Worm (Caenorhabditis elegans) whole organism, late embryonic: ENCODE measurements around the gene F25F2.1.

Source experiments
- ama-1 ChIP-seq: fragments of 150-350 bp; optimal IDR thresholded peaks from 2 replicates; lab custom pipeline; 2014
- ceh-14 ChIP-seq: sonication (generic microtip); optimal IDR thresholded peaks from 2 replicates; lab custom pipeline; 2016; ENCODE audit warnings: missing genotype, missing genetic modification characterization, missing compliant biosample characterization
- dmd-4 ChIP-seq: sonication (generic microtip); optimal IDR thresholded peaks from 2 replicates; lab custom pipeline; 2016; ENCODE audit warnings: borderline replicate concordance, missing genetic modification characterization, missing compliant biosample characterization
- dve-1 ChIP-seq: sonication (generic microtip); optimal IDR thresholded peaks from 2 replicates; lab custom pipeline; 2017; ENCODE audit warnings: antibody characterized with exemption, mild to moderate bottlenecking, missing genetic modification characterization, missing compliant biosample characterization
- fkh-6 ChIP-seq: sonication (generic microtip); optimal IDR thresholded peaks from 2 replicates; lab custom pipeline; 2016; ENCODE audit warnings: missing genetic modification characterization, missing compliant biosample characterization
- lim-6 ChIP-seq: sonication (generic microtip); optimal IDR thresholded peaks from 2 replicates; lab custom pipeline; 2016; ENCODE audit warnings: missing genetic modification characterization, missing compliant biosample characterization
- lin-11 ChIP-seq: fragments of 200-800 bp; sonication (Bioruptor generic); optimal IDR thresholded peaks from 2 replicates; lab custom pipeline; 2018; ENCODE audit warnings: mild to moderate bottlenecking, missing genetic modification characterization, missing compliant biosample characterization
- nhr-11 ChIP-seq: fragments of 150-350 bp; optimal IDR thresholded peaks from 2 replicates; lab custom pipeline; 2014; ENCODE audit warnings: missing biosample characterization, missing genetic modification characterization
- pax-1 ChIP-seq: fragments of 150-350 bp; optimal IDR thresholded peaks from 2 replicates; lab custom pipeline; 2014; ENCODE audit warnings: missing biosample characterization, missing genetic modification characterization
- pha-4 ChIP-seq: fragments of 150-350 bp; optimal IDR thresholded peaks from 2 replicates; lab custom pipeline; 2018; ENCODE audit warnings: missing biosample characterization, missing genetic modification reagents, missing genetic modification characterization
- pqm-1 ChIP-seq: sonication (generic microtip); optimal IDR thresholded peaks from 2 replicates; lab custom pipeline; 2016; ENCODE audit warnings: missing genetic modification characterization, missing compliant biosample characterization
- tbx-2 ChIP-seq: sonication (generic microtip); optimal IDR thresholded peaks from 2 replicates; lab custom pipeline; 2016; ENCODE audit warnings: missing genetic modification characterization, missing compliant biosample characterization
- ttx-3 ChIP-seq: sonication (generic microtip); optimal IDR thresholded peaks from 2 replicates; lab custom pipeline; 2016; ENCODE audit warnings: missing genetic modification reagents, missing genetic modification characterization, missing compliant biosample characterization

- TF ChIP-seq pax-1 (tag; lab: Kevin White, UChicago) = no peak
- TF ChIP-seq dmd-4 (tag; lab: Kevin White, UChicago) = no peak
- no peak for TF ChIP-seq lim-6 (tag; lab: Kevin White, UChicago)
- TF ChIP-seq pha-4 (tag; lab: Kevin White, UChicago) = no peak
- no peak for TF ChIP-seq ama-1 (lab: Kevin White, UChicago)
- no peak for TF ChIP-seq fkh-6 (tag; lab: Kevin White, UChicago)
- no peak for TF ChIP-seq pqm-1 (tag; lab: Kevin White, UChicago)
- no peak for TF ChIP-seq lin-11 (tag; lab: Kevin White, UChicago)
- no peak for TF ChIP-seq dve-1 (tag; lab: Kevin White, UChicago)
- TF ChIP-seq ceh-14 (tag; lab: Kevin White, UChicago) = no peak
- no peak for TF ChIP-seq tbx-2 (tag; lab: Kevin White, UChicago)
- no peak for TF ChIP-seq nhr-11
- no peak for TF ChIP-seq ttx-3
These were observed 19.7 kb upstream of the F25F2.1 start, which contains the start of gene cpg-1 for ce11 chrIII:4488892-4489409.
